Worm (Caenorhabditis elegans) whole organism, young adult: ENCODE data around the gene skpt-1.

Source experiments
- B0336.3 ChIP-seq: fragments of 200-800 bp; sonication (Bioruptor generic); IDR thresholded peaks from 2 replicates; pipeline ENCODE4 v1.3.6; 2022; ENCODE audit warnings: missing genetic modification characterization, missing compliant biosample characterization
- K11D2.4 ChIP-seq: fragments of 200-800 bp; sonication (Bioruptor generic); IDR thresholded peaks from 2 replicates; pipeline ENCODE4 v1.3.6; 2022; ENCODE audit warnings: missing genetic modification reagents, missing genetic modification characterization, missing compliant biosample characterization
- Y53G8AR.9 ChIP-seq: fragments of 200-800 bp; sonication (Bioruptor generic); conservative IDR thresholded peaks from 2 replicates; pipeline ENCODE4 v1.3.6; 2022; ENCODE audit warnings: missing genetic modification reagents, missing genetic modification characterization, missing compliant biosample characterization
- ceh-58 ChIP-seq: fragments of 200-800 bp; sonication (Bioruptor generic); IDR thresholded peaks from 2 replicates; pipeline ENCODE4 v1.3.6; 2022; ENCODE audit warnings: missing genetic modification characterization, missing compliant biosample characterization
- tbx-9 ChIP-seq: sonication (generic microtip); optimal IDR thresholded peaks from 2 replicates; lab custom pipeline; 2016; ENCODE audit warnings: borderline replicate concordance, missing genetic modification characterization, inconsistent platforms, missing compliant biosample characterization
- unc-62 ChIP-seq: fragments of 150-350 bp; optimal IDR thresholded peaks from 2 replicates; lab custom pipeline; 2014; ENCODE audit warnings: missing biosample characterization, missing genetic modification reagents, missing genetic modification characterization
- ztf-22 ChIP-seq: fragments of 200-800 bp; sonication (Bioruptor generic); optimal IDR thresholded peaks from 2 replicates; lab custom pipeline; 2018; ENCODE audit warnings: mild to moderate bottlenecking, missing genetic modification characterization, moderate library complexity, missing compliant biosample characterization

ce11 chrIII:5474176-5474575 lies 26.0 kb upstream of the skpt-1 start, which contains the start of gene lon-1:
- TF ChIP-seq ceh-58 (GFP tag; lab: Robert Waterston, UW), result no peak
- no peak for TF ChIP-seq unc-62
- TF ChIP-seq K11D2.4, result no peak
- no peak for TF ChIP-seq ztf-22 (GFP tag; lab: Kevin White, UChicago)
- TF ChIP-seq B0336.3 (GFP tag; lab: Robert Waterston, UW), result no peak
- no peak for TF ChIP-seq tbx-9 (tag; lab: Kevin White, UChicago)
- no peak for TF ChIP-seq Y53G8AR.9 (GFP tag; lab: Robert Waterston, UW)
